Worm (Caenorhabditis elegans) whole organism, early embryonic: ENCODE data around the gene hrg-4.

Source experiments
- B0310.2 ChIP-seq: sonication (generic microtip); optimal IDR thresholded peaks from 2 replicates; lab custom pipeline; 2016; ENCODE audit warnings: mild to moderate bottlenecking, missing genetic modification characterization, missing compliant biosample characterization
- F13C5.2 ChIP-seq: sonication (generic microtip); optimal IDR thresholded peaks from 2 replicates; lab custom pipeline; 2017; ENCODE audit warnings: mild to moderate bottlenecking, missing genetic modification characterization, inconsistent platforms, missing compliant biosample characterization
- aly-1 ChIP-seq: sonication (generic microtip); optimal IDR thresholded peaks from 2 replicates; lab custom pipeline; 2016; ENCODE audit warnings: missing genetic modification characterization, missing compliant biosample characterization
- ama-1 ChIP-seq: fragments of 150-350 bp; optimal IDR thresholded peaks from 2 replicates; lab custom pipeline; 2014
- ceh-13 ChIP-seq: fragments of 200-800 bp; sonication (Bioruptor generic); optimal IDR thresholded peaks from 2 replicates; lab custom pipeline; 2018; ENCODE audit warnings: mild to moderate bottlenecking, missing genetic modification characterization, missing compliant biosample characterization
- ceh-36 ChIP-seq: sonication (generic microtip); optimal IDR thresholded peaks from 2 replicates; lab custom pipeline; 2016; ENCODE audit warnings: missing genetic modification characterization, inconsistent platforms, missing compliant biosample characterization
- ets-7 ChIP-seq: sonication (generic microtip); optimal IDR thresholded peaks from 2 replicates; lab custom pipeline; 2016; ENCODE audit warnings: missing genotype, missing genetic modification characterization, missing compliant biosample characterization
- flt-1 ChIP-seq: fragments of 200-800 bp; sonication (Bioruptor generic); IDR thresholded peaks from 2 replicates; pipeline ENCODE4 v1.3.6; 2022; ENCODE audit warnings: missing genetic modification characterization, missing compliant biosample characterization
- hmbx-1 ChIP-seq: sonication (generic microtip); optimal IDR thresholded peaks from 2 replicates; lab custom pipeline; 2016; ENCODE audit warnings: mild to moderate bottlenecking, missing genetic modification characterization, missing compliant biosample characterization
- hmg-4 ChIP-seq: fragments of 200-800 bp; sonication (Bioruptor generic); optimal IDR thresholded peaks from 2 replicates; lab custom pipeline; 2018; ENCODE audit warnings: mild to moderate bottlenecking, missing genetic modification characterization, missing compliant biosample characterization
- hnd-1 ChIP-seq: sonication (generic microtip); optimal IDR thresholded peaks from 2 replicates; lab custom pipeline; 2016; ENCODE audit warnings: missing genetic modification characterization, missing compliant biosample characterization
- pes-1 ChIP-seq: fragments of 200-800 bp; sonication (Bioruptor generic); IDR thresholded peaks from 2 replicates; pipeline ENCODE4 v1.3.6; 2022; ENCODE audit warnings: missing genetic modification reagents, missing genetic modification characterization, missing compliant biosample characterization
- scrt-1 ChIP-seq: fragments of 200-800 bp; sonication (Bioruptor generic); IDR thresholded peaks from 2 replicates; pipeline ENCODE4 v1.3.6; 2022; ENCODE audit warnings: missing genetic modification characterization, missing compliant biosample characterization
- sea-1 ChIP-seq: fragments of 200-800 bp; sonication (Bioruptor generic); conservative IDR thresholded peaks from 2 replicates; pipeline ENCODE4 v1.3.6; 2022; ENCODE audit warnings: missing genetic modification characterization, missing compliant biosample characterization
- tbx-11 ChIP-seq: fragments of 200-800 bp; sonication (Bioruptor generic); IDR thresholded peaks from 2 replicates; pipeline ENCODE4 v1.3.6; 2022; ENCODE audit warnings: missing genetic modification characterization, missing compliant biosample characterization
- tbx-37 ChIP-seq: fragments of 200-800 bp; sonication (Bioruptor generic); conservative IDR thresholded peaks from 2 replicates; pipeline ENCODE4 v1.3.6; 2022; ENCODE audit warnings: missing genetic modification reagents, missing genetic modification characterization, missing compliant biosample characterization
- tra-4 ChIP-seq: sonication (generic microtip); optimal IDR thresholded peaks from 2 replicates; lab custom pipeline; 2017; ENCODE audit warnings: missing genetic modification characterization, missing compliant biosample characterization

Gene hrg-4

DNA sequence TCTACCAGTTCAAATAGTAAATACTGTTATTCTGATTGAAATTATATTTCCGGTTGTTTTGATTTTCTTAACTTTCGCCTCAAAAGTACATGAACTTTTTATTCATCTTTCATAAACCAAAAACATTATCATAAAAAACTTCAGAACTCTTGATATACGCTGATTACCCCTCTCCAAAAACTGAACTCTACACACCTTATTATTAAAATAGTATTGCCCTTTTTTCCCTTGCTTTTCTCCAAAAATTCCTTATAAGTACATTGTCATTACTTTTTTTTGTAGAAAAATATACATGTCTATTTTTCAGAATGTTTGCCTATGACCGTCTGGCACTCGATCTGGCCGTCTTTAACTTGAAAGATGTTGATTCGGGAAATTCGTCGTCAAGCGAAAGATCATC is 49.0 kb downstream of the hrg-4 start, which contains the start of gene Y43E12A.2:
Gene Y43E12A.2, plus strand, starts transcription at position 301 of the 400 bp plus-strand sequence.
- TF ChIP-seq tra-4 (tag; lab: Kevin White, UChicago) (no peak), scrt-1 (no peak), flt-1 (GFP tag; lab: Robert Waterston, UW) (no peak), B0310.2 (tag; lab: Kevin White, UChicago) (no peak), hnd-1 (tag; lab: Kevin White, UChicago) (no peak), tbx-11 (GFP tag; lab: Robert Waterston, UW) (no peak), hmbx-1 (tag; lab: Kevin White, UChicago) (no peak), F13C5.2 (tag; lab: Kevin White, UChicago) (no peak), ceh-13 (GFP tag; lab: Kevin White, UChicago) (no peak), sea-1 (no peak), pes-1 (GFP tag; lab: Robert Waterston, UW) (no peak), hmg-4 (no peak), ets-7 (no peak), ceh-36 (tag; lab: Kevin White, UChicago) (no peak), aly-1 (no peak)

DNA sequence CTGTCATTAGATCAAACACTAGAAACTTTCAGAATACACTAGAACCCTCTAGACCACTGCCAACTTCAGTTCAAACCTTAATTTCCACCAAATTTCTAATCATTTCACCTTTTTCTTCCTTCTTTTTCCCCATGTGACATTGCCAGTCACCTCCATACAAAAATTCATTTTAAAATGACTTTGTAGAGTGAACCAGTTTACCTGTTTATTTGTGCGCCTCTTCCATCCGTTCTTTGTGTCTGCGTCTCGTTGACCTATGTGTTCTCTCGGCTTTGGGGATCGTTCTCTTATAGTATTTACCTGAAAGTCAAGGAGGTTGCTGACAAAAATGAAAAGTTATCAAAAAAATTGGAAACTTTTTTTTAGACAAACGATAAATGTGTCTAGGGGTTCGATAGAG is 50.2 kb downstream of the hrg-4 start:
- TF ChIP-seq ceh-13 (GFP tag; lab: Kevin White, UChicago) (no peak), flt-1 (GFP tag; lab: Robert Waterston, UW) (no peak), aly-1 (no peak), hmg-4 (no peak), scrt-1 (no peak), pes-1 (GFP tag; lab: Robert Waterston, UW) (no peak), tbx-11 (GFP tag; lab: Robert Waterston, UW) (no peak), tra-4 (tag; lab: Kevin White, UChicago) (no peak), ama-1 (lab: Kevin White, UChicago) (no peak), F13C5.2 (tag; lab: Kevin White, UChicago) (no peak), ceh-36 (tag; lab: Kevin White, UChicago) (no peak), B0310.2 (tag; lab: Kevin White, UChicago) (no peak), hnd-1 (tag; lab: Kevin White, UChicago) (no peak), sea-1 (no peak), ets-7 (no peak), hmbx-1 (tag; lab: Kevin White, UChicago) (no peak), tbx-37 (GFP tag; lab: Robert Waterston, UW) (no peak)
